Fruit fly (Drosophila melanogaster) whole organism, prepupa: ENCODE results near the gene ArfGAP3.

ENCODE experiments used
- CG7368 ChIP-seq: fragments of 200-800 bp; sonication (Bioruptor generic); optimal IDR thresholded peaks from 3 replicates; lab custom pipeline; 2016; ENCODE audit warnings: missing biosample characterization, missing genetic modification characterization
- Ets21C ChIP-seq: fragments of 200-800 bp; sonication (Bioruptor generic); optimal IDR thresholded peaks from 3 replicates; lab custom pipeline; 2016; ENCODE audit warnings: missing biosample characterization, missing genetic modification characterization
- acj6 ChIP-seq: fragments of 200-800 bp; sonication (Bioruptor generic); optimal IDR thresholded peaks from 3 replicates; lab custom pipeline; 2016; ENCODE audit warnings: missing biosample characterization, missing genetic modification characterization
- cyc ChIP-seq: fragments of 200-800 bp; sonication (Bioruptor generic); optimal IDR thresholded peaks from 3 replicates; lab custom pipeline; 2016; ENCODE audit warnings: missing biosample characterization, missing genetic modification characterization
- dac ChIP-seq: fragments of 200-800 bp; sonication (Bioruptor generic); optimal IDR thresholded peaks from 2 replicates; lab custom pipeline; 2017; ENCODE audit warnings: missing biosample characterization, mild to moderate bottlenecking, missing genetic modification characterization

dm6 chr3L:22724046-22724771 lies 6.8 kb upstream of the ArfGAP3 start:
- TF ChIP-seq cyc (no peak), Ets21C (GFP tag; lab: Kevin White, UChicago) (no peak), dac (GFP tag; lab: Kevin White, UChicago) (no peak), acj6 (GFP tag; lab: Kevin White, UChicago) (no peak), CG7368 (no peak)
